Worm (Caenorhabditis elegans) whole organism, L4 larva: ENCODE results near the gene T22C8.6.

Source experiments
- T26A8.4 ChIP-seq: fragments of 200-800 bp; sonication (Bioruptor generic); IDR thresholded peaks from 2 replicates; pipeline ENCODE4 v1.3.6; 2022; ENCODE audit warnings: missing genetic modification characterization, missing compliant biosample characterization
- mdl-1 ChIP-seq, 2 experiments: fragments of 150-350 bp in 1 of 2; sonication (generic microtip) in 1 of 2; optimal IDR thresholded peaks; 2 replicates each; lab custom pipeline; 2014 to 2017; ENCODE audit warnings: missing biosample characterization in 2 of 2, missing genetic modification characterization in 2 of 2

ce11 chrII:8626598-8626997 lies 3.5 kb downstream of the T22C8.6 start:
- no peak for TF ChIP-seq mdl-1 (tag; optimal IDR thresholded peaks at IDR 0.05; lab: Kevin White, UChicago)
- TF ChIP-seq T26A8.4 (GFP tag; lab: Robert Waterston, UW) = no peak
